Worm (Caenorhabditis elegans) whole organism, young adult: ENCODE data around the gene mnat-1.

Experiments
- B0019.2 ChIP-seq: fragments of 200-800 bp; sonication (Bioruptor generic); conservative IDR thresholded peaks from 2 replicates; pipeline ENCODE4 v1.3.6; 2022; ENCODE audit warnings: missing genetic modification reagents, missing genetic modification characterization, missing compliant biosample characterization
- F33H1.4 ChIP-seq: fragments of 200-800 bp; sonication (Bioruptor generic); IDR thresholded peaks from 2 replicates; pipeline ENCODE4 v1.3.6; 2022; ENCODE audit warnings: missing genetic modification reagents, missing genetic modification characterization, missing compliant biosample characterization
- F52B5.7 ChIP-seq: sonication (generic microtip); optimal IDR thresholded peaks from 2 replicates; lab custom pipeline; 2016; ENCODE audit warnings: mild to moderate bottlenecking, missing genetic modification characterization, missing compliant biosample characterization
- K11D2.4 ChIP-seq: fragments of 200-800 bp; sonication (Bioruptor generic); IDR thresholded peaks from 2 replicates; pipeline ENCODE4 v1.3.6; 2022; ENCODE audit warnings: missing genetic modification reagents, missing genetic modification characterization, missing compliant biosample characterization
- Y53G8AR.9 ChIP-seq: fragments of 200-800 bp; sonication (Bioruptor generic); conservative IDR thresholded peaks from 2 replicates; pipeline ENCODE4 v1.3.6; 2022; ENCODE audit warnings: missing genetic modification reagents, missing genetic modification characterization, missing compliant biosample characterization
- Y67H2A.10 ChIP-seq: fragments of 200-800 bp; sonication (Bioruptor generic); conservative IDR thresholded peaks from 2 replicates; pipeline ENCODE4 v1.3.6; 2022; ENCODE audit warnings: missing genetic modification reagents, missing genetic modification characterization, missing compliant biosample characterization
- Y95B8A.8 ChIP-seq: fragments of 200-800 bp; sonication (Bioruptor generic); IDR thresholded peaks from 2 replicates; pipeline ENCODE4 v1.3.6; 2022; ENCODE audit warnings: missing genetic modification reagents, missing genetic modification characterization, missing compliant biosample characterization
- ZK185.1 ChIP-seq: sonication (generic microtip); optimal IDR thresholded peaks from 2 replicates; lab custom pipeline; 2016; ENCODE audit warnings: mild to moderate bottlenecking, missing genetic modification characterization, missing compliant biosample characterization; ENCODE audit not compliant: poor library complexity, severe bottlenecking
- ama-1 ChIP-seq, 3 experiments: fragments of 150-350 bp in 1 of 3; sonication (generic microtip) in 2 of 3; optimal IDR thresholded peaks; 2 replicates each; lab custom pipeline; 2014 to 2018; ENCODE audit warnings: missing biosample characterization in 2 of 3, missing genetic modification characterization in 2 of 3, missing genetic modification reagents in 2 of 3
- athp-1 ChIP-seq: sonication (generic microtip); optimal IDR thresholded peaks from 2 replicates; lab custom pipeline; 2017; ENCODE audit warnings: mild to moderate bottlenecking, missing genetic modification characterization, missing compliant biosample characterization
- attf-3 ChIP-seq: fragments of 200-800 bp; sonication (Bioruptor generic); conservative IDR thresholded peaks from 2 replicates; pipeline ENCODE4 v1.3.6; 2022; ENCODE audit warnings: missing genetic modification reagents, missing genetic modification characterization, missing compliant biosample characterization
- cebp-1 ChIP-seq, 2 experiments: fragments of 200-800 bp in 1 of 2; sonication (Bioruptor generic) in 1 of 2; sonication (generic microtip) in 1 of 2; IDR thresholded peaks in 1 of 2; optimal IDR thresholded peaks in 1 of 2; 2 replicates each; pipeline versions ENCODE4 v1.3.6 to Lab custom; 2017 to 2022; ENCODE audit warnings: missing compliant biosample characterization in 2 of 2, missing genetic modification characterization in 2 of 2, mild to moderate bottlenecking in 1 of 2, missing genetic modification reagents in 1 of 2, moderate library complexity in 1 of 2
- ceh-100 ChIP-seq: fragments of 200-800 bp; sonication (Bioruptor generic); IDR thresholded peaks from 2 replicates; pipeline ENCODE4 v1.3.6; 2022; ENCODE audit warnings: missing genetic modification reagents, missing genetic modification characterization, missing compliant biosample characterization
- ceh-79 ChIP-seq: sonication (generic microtip); optimal IDR thresholded peaks from 2 replicates; lab custom pipeline; 2017; ENCODE audit warnings: mild to moderate bottlenecking, missing genetic modification characterization, missing compliant biosample characterization
- die-1 ChIP-seq: sonication (generic microtip); optimal IDR thresholded peaks from 2 replicates; lab custom pipeline; 2016; ENCODE audit warnings: missing genotype, mild to moderate bottlenecking, missing genetic modification characterization, missing compliant biosample characterization
- egl-18 ChIP-seq: fragments of 200-800 bp; sonication (Bioruptor generic); IDR thresholded peaks from 2 replicates; pipeline ENCODE4 v1.3.6; 2022; ENCODE audit warnings: missing genetic modification reagents, missing genetic modification characterization, missing compliant biosample characterization
- egrh-3 ChIP-seq: fragments of 200-800 bp; sonication (Bioruptor generic); IDR thresholded peaks from 2 replicates; pipeline ENCODE4 v1.3.6; 2022; ENCODE audit warnings: missing genetic modification reagents, missing genetic modification characterization, missing compliant biosample characterization
- ekl-4 ChIP-seq: fragments of 200-800 bp; sonication (Bioruptor generic); IDR thresholded peaks from 2 replicates; pipeline ENCODE4 v1.3.6; 2022; ENCODE audit warnings: missing genetic modification reagents, missing genetic modification characterization, missing compliant biosample characterization
- gei-17 ChIP-seq: fragments of 200-800 bp; sonication (Bioruptor generic); optimal IDR thresholded peaks from 2 replicates; lab custom pipeline; 2018; ENCODE audit warnings: mild to moderate bottlenecking, missing genetic modification characterization, missing compliant biosample characterization
- hlh-12 ChIP-seq: sonication (generic microtip); optimal IDR thresholded peaks from 2 replicates; lab custom pipeline; 2016; ENCODE audit warnings: missing genetic modification characterization, missing compliant biosample characterization
- hlh-26 ChIP-seq: fragments of 200-800 bp; sonication (Bioruptor generic); conservative IDR thresholded peaks from 2 replicates; pipeline ENCODE4 v1.3.6; 2022; ENCODE audit warnings: missing genetic modification reagents, missing genetic modification characterization, missing compliant biosample characterization
- lag-1 ChIP-seq: fragments of 200-800 bp; sonication (Bioruptor generic); IDR thresholded peaks from 2 replicates; pipeline ENCODE4 v1.3.6; 2022; ENCODE audit warnings: missing genetic modification reagents, missing genetic modification characterization, missing compliant biosample characterization
- lir-1 ChIP-seq: fragments of 200-800 bp; sonication (Bioruptor generic); conservative IDR thresholded peaks from 2 replicates; pipeline ENCODE4 v1.3.6; 2022; ENCODE audit warnings: missing genetic modification reagents, missing genetic modification characterization, missing compliant biosample characterization
- mel-28 ChIP-seq: sonication (generic microtip); optimal IDR thresholded peaks from 2 replicates; lab custom pipeline; 2016; ENCODE audit warnings: borderline replicate concordance, mild to moderate bottlenecking, missing genetic modification characterization, missing compliant biosample characterization
- pbrm-1 ChIP-seq: fragments of 200-800 bp; sonication (Bioruptor generic); IDR thresholded peaks from 2 replicates; pipeline ENCODE4 v1.3.6; 2022; ENCODE audit warnings: missing genetic modification reagents, missing genetic modification characterization, missing compliant biosample characterization
- rcor-1 ChIP-seq: fragments of 200-800 bp; sonication (Bioruptor generic); IDR thresholded peaks from 2 replicates; pipeline ENCODE4 v1.3.6; 2022; ENCODE audit warnings: missing genetic modification reagents, missing genetic modification characterization, missing compliant biosample characterization
- repo-1 ChIP-seq: sonication (generic microtip); optimal IDR thresholded peaks from 2 replicates; lab custom pipeline; 2017; ENCODE audit warnings: mild to moderate bottlenecking, missing genetic modification characterization, missing compliant biosample characterization
- sdz-38 ChIP-seq: sonication (generic microtip); optimal IDR thresholded peaks from 2 replicates; lab custom pipeline; 2016; ENCODE audit warnings: missing genotype, missing genetic modification characterization, missing compliant biosample characterization
- snpc-1.1 ChIP-seq: sonication (generic microtip); optimal IDR thresholded peaks from 2 replicates; lab custom pipeline; 2017; ENCODE audit warnings: missing genetic modification characterization, mild to moderate bottlenecking, missing compliant biosample characterization, antibody characterized with exemption, moderate library complexity, missing genotype, missing genetic modification reagents; ENCODE audit not compliant: insufficient read depth
- snpc-3.4 ChIP-seq: sonication (generic microtip); optimal IDR thresholded peaks from 2 replicates; lab custom pipeline; 2017; ENCODE audit warnings: missing genetic modification characterization, mild to moderate bottlenecking, missing compliant biosample characterization, antibody characterized with exemption, moderate library complexity, missing genotype, missing genetic modification reagents
- somi-1 ChIP-seq: fragments of 200-800 bp; sonication (Bioruptor generic); optimal IDR thresholded peaks from 2 replicates; lab custom pipeline; 2018; ENCODE audit warnings: mild to moderate bottlenecking, missing genetic modification characterization, missing compliant biosample characterization
- zfh-2 ChIP-seq: fragments of 200-800 bp; sonication (Bioruptor generic); conservative IDR thresholded peaks from 2 replicates; pipeline ENCODE4 v1.3.6; 2022; ENCODE audit warnings: missing genetic modification reagents, missing genetic modification characterization, missing compliant biosample characterization
- ztf-18 ChIP-seq: sonication (generic microtip); optimal IDR thresholded peaks from 2 replicates; lab custom pipeline; 2016; ENCODE audit warnings: missing genotype, mild to moderate bottlenecking, missing genetic modification characterization, missing compliant biosample characterization
- ztf-22 ChIP-seq: fragments of 200-800 bp; sonication (Bioruptor generic); optimal IDR thresholded peaks from 2 replicates; lab custom pipeline; 2018; ENCODE audit warnings: mild to moderate bottlenecking, missing genetic modification characterization, moderate library complexity, missing compliant biosample characterization
- ztf-3 ChIP-seq: fragments of 200-800 bp; sonication (Bioruptor generic); optimal IDR thresholded peaks from 2 replicates; lab custom pipeline; 2018; ENCODE audit warnings: mild to moderate bottlenecking, missing genetic modification characterization, missing compliant biosample characterization

Gene mnat-1

ce11 chrII:2478543-2478942 lies at the start of gene mnat-1:
Gene mnat-1, minus strand, starts transcription at chrII:2478643.
- no peak for TF ChIP-seq Y67H2A.10
- no peak for TF ChIP-seq cebp-1 (GFP tag; IDR thresholded peaks at IDR 0.05; lab: Robert Waterston, UW)
- TF ChIP-seq cebp-1 (tag; optimal IDR thresholded peaks at IDR 0.05; lab: Kevin White, UChicago), result no peak
- TF ChIP-seq pbrm-1 (GFP tag; lab: Robert Waterston, UW), result no peak
- TF ChIP-seq ztf-18 (tag; lab: Kevin White, UChicago), result no peak
- TF ChIP-seq hlh-12 (tag; lab: Kevin White, UChicago), result no peak
- no peak for TF ChIP-seq snpc-3.4 (tag; lab: Kevin White, UChicago)
- TF ChIP-seq ztf-3 (GFP tag; lab: Kevin White, UChicago), result no peak
- no peak for TF ChIP-seq ceh-100 (GFP tag; lab: Robert Waterston, UW)
- no peak for TF ChIP-seq egrh-3
- TF ChIP-seq die-1 (tag; lab: Kevin White, UChicago), result no peak
- no peak for TF ChIP-seq ZK185.1 (tag; lab: Kevin White, UChicago)
- no peak for TF ChIP-seq ama-1 (optimal IDR thresholded peaks at IDR 0.05; lab: Kevin White, UChicago)
- no peak for TF ChIP-seq ama-1 (GFP tag; optimal IDR thresholded peaks at IDR 0.05; lab: Kevin White, UChicago)
- no peak for TF ChIP-seq K11D2.4
- TF ChIP-seq F33H1.4, result no peak
- no peak for TF ChIP-seq mel-28 (tag; lab: Kevin White, UChicago)

ce11 chrII:2526887-2527286 lies 48.4 kb upstream of the mnat-1 start:
- TF ChIP-seq snpc-3.4 (tag; lab: Kevin White, UChicago) (no peak), repo-1 (no peak), ztf-22 (GFP tag; lab: Kevin White, UChicago) (no peak), pbrm-1 (GFP tag; lab: Robert Waterston, UW) (no peak), egl-18 (GFP tag; lab: Robert Waterston, UW) (no peak), somi-1 (GFP tag; lab: Kevin White, UChicago) (no peak), athp-1 (tag; lab: Kevin White, UChicago) (no peak), ceh-79 (tag; lab: Kevin White, UChicago) (no peak), sdz-38 (tag; lab: Kevin White, UChicago) (no peak), lag-1 (GFP tag; lab: Robert Waterston, UW) (no peak), Y95B8A.8 (no peak), attf-3 (GFP tag; lab: Robert Waterston, UW) (no peak), ekl-4 (no peak), B0019.2 (no peak), zfh-2 (GFP tag; lab: Robert Waterston, UW) (no peak), Y53G8AR.9 (GFP tag; lab: Robert Waterston, UW) (no peak)

- TF ChIP-seq hlh-26 (GFP tag; lab: Robert Waterston, UW) (no peak), F33H1.4 (no peak), F52B5.7 (tag; lab: Kevin White, UChicago) (no peak), lir-1 (GFP tag; lab: Robert Waterston, UW) (no peak), rcor-1 (GFP tag; lab: Robert Waterston, UW) (no peak), ceh-100 (GFP tag; lab: Robert Waterston, UW) (no peak), gei-17 (GFP tag; lab: Kevin White, UChicago) (no peak), snpc-1.1 (tag; lab: Kevin White, UChicago) (no peak)
Measured at ce11 chrII:2525652-2526051, 47.2 kb upstream of the mnat-1 start.
